Worm (Caenorhabditis elegans): ENCODE data around the gene C27D9.1.

C27D9.1 gene

DNA sequence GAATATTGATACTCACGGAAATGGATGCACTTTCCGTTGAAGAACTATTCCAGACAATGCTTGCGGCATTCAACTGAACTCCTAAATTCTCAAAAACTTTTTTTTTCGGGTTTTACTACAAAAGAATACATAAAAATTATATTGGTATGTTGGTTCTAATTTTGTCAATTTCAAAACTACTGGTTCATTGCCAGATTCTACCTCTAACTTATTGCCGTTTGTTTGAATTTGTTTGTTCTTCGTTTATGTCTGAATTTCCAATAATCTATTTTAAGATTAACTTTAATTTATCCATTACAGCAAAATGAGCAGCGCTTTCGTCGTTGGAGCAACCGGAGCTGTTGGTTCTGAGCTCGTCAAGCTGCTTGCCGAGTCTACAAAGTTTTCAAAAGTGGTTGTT is 43.9 kb downstream of the C27D9.1 start, which contains the start of gene C33F10.14:
Gene C33F10.14, plus strand, starts transcription at position 301 of the 400 bp plus-strand sequence.
- TF ChIP-seq hmg-4 (GFP tag; optimal IDR thresholded peaks at IDR 0.05) (no peak), tbx-37 (GFP tag; conservative IDR thresholded peaks at IDR 0.05) (no peak), tra-4 (tag; optimal IDR thresholded peaks at IDR 0.05) (no peak), ama-1 (optimal IDR thresholded peaks at IDR 0.05) (no peak), pes-1 (GFP tag; IDR thresholded peaks at IDR 0.05) (no peak), scrt-1 (GFP tag; IDR thresholded peaks at IDR 0.05) (no peak), flt-1 (GFP tag; IDR thresholded peaks at IDR 0.05) (no peak), aly-1 (tag; optimal IDR thresholded peaks at IDR 0.05) (no peak), sea-1 (GFP tag; conservative IDR thresholded peaks at IDR 0.05) (no peak), ceh-36 (tag; optimal IDR thresholded peaks at IDR 0.05) (no peak)

DNA sequence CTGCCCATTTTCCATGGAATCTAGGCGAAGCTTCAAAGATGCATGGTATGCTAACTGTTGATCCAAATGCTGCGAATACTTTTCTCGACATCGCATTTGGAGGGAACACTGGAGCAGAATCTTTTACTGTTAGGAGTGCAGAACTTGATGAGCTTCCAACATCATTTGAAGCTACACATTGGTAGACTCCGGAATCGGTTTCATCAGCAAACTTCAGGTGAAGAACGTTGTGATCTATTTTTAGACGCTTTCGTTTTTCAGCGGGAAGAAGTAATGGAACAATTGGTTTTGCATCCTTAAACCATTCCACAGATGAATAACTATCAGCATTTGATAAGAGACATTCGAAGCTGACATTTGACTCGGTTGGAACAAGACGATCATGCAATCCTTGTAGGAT is 47.3 kb downstream of the C27D9.1 start:
- TF ChIP-seq hmbx-1 (tag; optimal IDR thresholded peaks at IDR 0.05) (no peak), F13C5.2 (tag; optimal IDR thresholded peaks at IDR 0.05) (no peak), tbx-11 (GFP tag; IDR thresholded peaks at IDR 0.05) (no peak), hmg-4 (GFP tag; optimal IDR thresholded peaks at IDR 0.05) (no peak), sea-1 (GFP tag; conservative IDR thresholded peaks at IDR 0.05) (no peak), tra-4 (tag; optimal IDR thresholded peaks at IDR 0.05) (no peak), pes-1 (GFP tag; IDR thresholded peaks at IDR 0.05) (no peak), ets-7 (tag; optimal IDR thresholded peaks at IDR 0.05) (no peak)

DNA sequence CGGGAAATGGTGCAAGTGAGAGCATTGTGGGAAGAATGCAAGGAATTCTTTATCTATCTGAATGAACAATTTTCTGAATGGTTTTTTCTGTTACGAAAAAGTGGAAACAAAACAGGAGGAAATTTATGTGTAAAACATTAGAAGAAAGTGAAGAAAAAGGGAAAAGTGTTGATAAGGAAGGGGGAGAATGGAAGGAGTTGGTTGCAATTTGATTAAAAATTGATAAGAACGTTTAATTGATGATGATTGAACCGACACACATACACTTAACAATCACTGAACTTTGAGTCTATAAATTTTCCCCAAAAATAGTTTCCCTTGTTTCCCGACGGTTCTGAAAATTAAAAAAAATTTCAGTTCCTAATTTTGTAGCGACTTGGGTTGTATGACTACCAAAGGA is 49.7 kb downstream of the C27D9.1 start:
- TF ChIP-seq tbx-37 (GFP tag; conservative IDR thresholded peaks at IDR 0.05) (no peak), tbx-11 (GFP tag; IDR thresholded peaks at IDR 0.05) (no peak), hmbx-1 (tag; optimal IDR thresholded peaks at IDR 0.05) (no peak), scrt-1 (GFP tag; IDR thresholded peaks at IDR 0.05) (no peak), ets-7 (tag; optimal IDR thresholded peaks at IDR 0.05) (no peak), F13C5.2 (tag; optimal IDR thresholded peaks at IDR 0.05) (no peak)
